Worm (Caenorhabditis elegans) whole organism, L4/young adult: ENCODE measurements around the gene magu-4.

ENCODE experiments used
- W03F9.2 ChIP-seq: fragments of 150-350 bp; optimal IDR thresholded peaks from 2 replicates; lab custom pipeline; 2014; ENCODE audit warnings: missing biosample characterization, missing genetic modification characterization
- dao-5 ChIP-seq: sonication (generic microtip); optimal IDR thresholded peaks from 2 replicates; lab custom pipeline; 2016; ENCODE audit warnings: missing genotype, missing genetic modification characterization, moderate library complexity, missing compliant biosample characterization
- him-1 ChIP-seq: sonication (generic microtip); optimal IDR thresholded peaks from 2 replicates; lab custom pipeline; 2016; ENCODE audit warnings: missing genotype, missing genetic modification reagents, missing genetic modification characterization, missing compliant biosample characterization

DNA sequence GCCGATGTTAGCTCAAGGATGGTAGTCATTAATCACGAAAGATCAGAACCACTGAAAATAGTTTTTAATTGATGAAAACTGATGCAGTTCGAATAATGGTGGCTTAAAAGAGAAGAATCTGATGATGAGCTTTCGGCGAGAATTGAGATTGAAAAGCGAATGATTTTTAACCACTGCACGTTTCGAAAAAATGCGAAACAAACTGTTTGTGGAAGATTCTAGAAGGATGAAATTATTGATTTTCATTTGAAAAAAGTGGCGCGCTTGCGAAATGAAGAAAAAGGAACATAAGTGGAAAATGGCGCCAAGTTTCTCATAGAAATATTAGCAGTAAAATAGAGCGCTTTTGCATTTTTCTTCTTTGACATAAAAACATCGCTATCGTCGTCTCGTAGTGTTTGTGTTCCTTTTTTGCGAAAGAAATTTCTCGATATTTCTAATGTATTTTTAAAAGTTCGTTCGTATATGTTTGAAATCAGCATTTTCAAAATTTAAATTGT is 14.6 kb upstream of the magu-4 start, which contains the start of gene uba-1:
- peak; percentile 34 for TF ChIP-seq W03F9.2
- TF ChIP-seq dao-5 (tag; lab: Kevin White, UChicago) = no peak
- TF ChIP-seq him-1 (tag; lab: Kevin White, UChicago) = no peak
